Fruit fly (Drosophila melanogaster) whole organism, embryonic: ENCODE measurements around the gene Dup99B.

ENCODE experiments used
- Abd-B ChIP-seq: fragments of 200-800 bp; sonication (Bioruptor generic); optimal IDR thresholded peaks from 2 replicates; lab custom pipeline; 2018; ENCODE audit warnings: missing biosample characterization, mild to moderate bottlenecking, missing genetic modification characterization, moderate library complexity
- Adf1 ChIP-seq: fragments of 200-800 bp; sonication (Bioruptor generic); IDR thresholded peaks from 2 replicates; pipeline ENCODE4 v1.3.6; 2022; ENCODE audit warnings: missing biosample characterization, missing genetic modification characterization
- Blimp-1 ChIP-seq: fragments of 200-800 bp; sonication (Bioruptor generic); optimal IDR thresholded peaks from 3 replicates; lab custom pipeline; 2018; ENCODE audit warnings: missing biosample characterization, missing genetic modification characterization, mild to moderate bottlenecking, moderate library complexity, missing genetic modification reagents
- CG10321 ChIP-seq: fragments of 200-800 bp; sonication (Bioruptor generic); IDR thresholded peaks from 2 replicates; pipeline ENCODE4 v1.3.6; 2022; ENCODE audit warnings: missing biosample characterization, missing genetic modification characterization
- CG10654 ChIP-seq: fragments of 200-800 bp; sonication (Bioruptor generic); optimal IDR thresholded peaks from 2 replicates; lab custom pipeline; 2016; ENCODE audit warnings: missing biosample characterization, missing genetic modification characterization
- CG12155 ChIP-seq: fragments of 200-800 bp; sonication (Bioruptor generic); optimal IDR thresholded peaks from 3 replicates; lab custom pipeline; 2016; ENCODE audit warnings: missing biosample characterization, missing genetic modification characterization
- CG13296 ChIP-seq: fragments of 200-800 bp; sonication (Bioruptor generic); optimal IDR thresholded peaks from 3 replicates; lab custom pipeline; 2018; ENCODE audit warnings: missing biosample characterization, mild to moderate bottlenecking, missing genetic modification characterization
- CG14050 ChIP-seq: fragments of 200-800 bp; sonication (Bioruptor generic); IDR thresholded peaks from 3 replicates; pipeline ENCODE4 v1.3.6; 2022; ENCODE audit warnings: missing biosample characterization, missing genetic modification characterization
- CG16813 ChIP-seq: fragments of 200-800 bp; sonication (Bioruptor generic); IDR thresholded peaks from 3 replicates; pipeline ENCODE4 v1.3.6; 2022; ENCODE audit warnings: missing biosample characterization, missing genetic modification characterization; ENCODE audit not compliant: partially characterized antibody
- CG2120 ChIP-seq: fragments of 200-800 bp; sonication (Bioruptor generic); optimal IDR thresholded peaks from 3 replicates; lab custom pipeline; 2016; ENCODE audit warnings: missing biosample characterization, missing genetic modification characterization
- CG31224 ChIP-seq: fragments of 200-800 bp; sonication (Bioruptor generic); IDR thresholded peaks from 2 replicates; pipeline ENCODE4 v1.3.6; 2022; ENCODE audit warnings: missing biosample characterization, missing genetic modification characterization
- CG3163 ChIP-seq: fragments of 200-800 bp; sonication (Bioruptor generic); optimal IDR thresholded peaks from 3 replicates; lab custom pipeline; 2016; ENCODE audit warnings: missing biosample characterization, missing genetic modification characterization
- CG4282 ChIP-seq: fragments of 200-800 bp; sonication (Bioruptor generic); optimal IDR thresholded peaks from 2 replicates; lab custom pipeline; 2016; ENCODE audit warnings: missing biosample characterization, missing genetic modification characterization
- CG6272 ChIP-seq: fragments of 200-800 bp; sonication (Bioruptor generic); IDR thresholded peaks from 2 replicates; pipeline ENCODE4 v1.3.6; 2022; ENCODE audit warnings: missing biosample characterization, missing genetic modification characterization
- CG6791 ChIP-seq: fragments of 200-800 bp; sonication (Bioruptor generic); IDR thresholded peaks from 3 replicates; pipeline ENCODE4 v1.3.6; 2022; ENCODE audit warnings: missing biosample characterization, missing genetic modification characterization; ENCODE audit not compliant: partially characterized antibody
- CG8089 ChIP-seq: fragments of 200-800 bp; sonication (Bioruptor generic); optimal IDR thresholded peaks from 3 replicates; lab custom pipeline; 2016; ENCODE audit warnings: missing biosample characterization, missing genetic modification characterization
- CG9215 ChIP-seq: fragments of 200-800 bp; sonication (Bioruptor generic); IDR thresholded peaks from 2 replicates; pipeline ENCODE4 v1.3.6; 2022; ENCODE audit warnings: missing biosample characterization, missing genetic modification characterization
- CG9437 ChIP-seq: fragments of 200-800 bp; sonication (Bioruptor generic); optimal IDR thresholded peaks from 2 replicates; lab custom pipeline; 2018; ENCODE audit warnings: missing biosample characterization, mild to moderate bottlenecking, missing genetic modification characterization
- CoRest ChIP-seq: fragments of 200-800 bp; sonication (Bioruptor generic); optimal IDR thresholded peaks from 3 replicates; lab custom pipeline; 2018; ENCODE audit warnings: missing biosample characterization, mild to moderate bottlenecking, missing genetic modification characterization, moderate library complexity
- D19A ChIP-seq: fragments of 200-800 bp; optimal IDR thresholded peaks from 3 replicates; lab custom pipeline; 2019; ENCODE audit warnings: missing biosample characterization, mild to moderate bottlenecking, missing genetic modification characterization, moderate library complexity
- Dfd ChIP-seq, 2 experiments: fragments of >200 bp; optimal IDR thresholded peaks; 2 replicates each; lab custom pipeline; 2017; ENCODE audit warnings: missing biosample characterization in 2 of 2, missing genetic modification characterization in 2 of 2
- Elba2 ChIP-seq: fragments of 200-800 bp; sonication (Bioruptor generic); optimal IDR thresholded peaks from 3 replicates; lab custom pipeline; 2016; ENCODE audit warnings: missing biosample characterization, missing genetic modification characterization
- GATAe ChIP-seq: fragments of 200-800 bp; sonication (Bioruptor generic); conservative IDR thresholded peaks from 2 replicates; pipeline ENCODE4 v1.3.6; 2022; ENCODE audit warnings: missing biosample characterization, missing genetic modification characterization
- HLH4C ChIP-seq: fragments of 200-800 bp; sonication (Bioruptor generic); IDR thresholded peaks from 3 replicates; pipeline ENCODE4 v1.3.6; 2022; ENCODE audit warnings: missing biosample characterization, missing genetic modification characterization; ENCODE audit not compliant: partially characterized antibody
- Hr3 ChIP-seq: fragments of 200-800 bp; sonication (Bioruptor generic); optimal IDR thresholded peaks from 3 replicates; lab custom pipeline; 2016; ENCODE audit warnings: missing biosample characterization, missing genetic modification characterization
- Kr ChIP-seq: fragments of 200-800 bp; sonication (Bioruptor generic); optimal IDR thresholded peaks from 2 replicates; lab custom pipeline; 2017; ENCODE audit warnings: missing biosample characterization, mild to moderate bottlenecking, missing genetic modification characterization
- Lpt ChIP-seq: fragments of >200 bp; optimal IDR thresholded peaks from 2 replicates; lab custom pipeline; 2018; ENCODE audit warnings: missing biosample characterization, missing genetic modification characterization
- Max ChIP-seq: fragments of 200-800 bp; sonication (Bioruptor generic); optimal IDR thresholded peaks from 2 replicates; lab custom pipeline; 2016; ENCODE audit warnings: missing biosample characterization, mild to moderate bottlenecking, missing genetic modification characterization
- Nf-YC ChIP-seq: fragments of 200-800 bp; optimal IDR thresholded peaks from 3 replicates; lab custom pipeline; 2019; ENCODE audit warnings: missing biosample characterization, mild to moderate bottlenecking, missing genetic modification characterization, moderate library complexity
- NfI ChIP-seq: fragments of 200-800 bp; sonication (Bioruptor generic); optimal IDR thresholded peaks from 3 replicates; lab custom pipeline; 2018; ENCODE audit warnings: missing biosample characterization, mild to moderate bottlenecking, missing genetic modification characterization, moderate library complexity
- Poxn ChIP-seq: fragments of 200-800 bp; sonication (Bioruptor generic); IDR thresholded peaks from 2 replicates; pipeline ENCODE4 v1.3.6; 2022; ENCODE audit warnings: missing biosample characterization, missing genetic modification characterization
- Trl ChIP-seq, 3 experiments: fragments of >200 bp in 2 of 3; fragments of 200-800 bp in 1 of 3; sonication (Bioruptor generic) in 1 of 3; optimal IDR thresholded peaks; 2 replicates in 1 of 3; 3 replicates in 2 of 3; lab custom pipeline; 2016 to 2017; ENCODE audit warnings: missing biosample characterization in 1 of 3, missing genetic modification characterization in 1 of 3
- ase ChIP-seq: fragments of 200-800 bp; sonication (Bioruptor generic); IDR thresholded peaks from 3 replicates; pipeline ENCODE4 v1.3.6; 2022; ENCODE audit warnings: missing biosample characterization, missing genetic modification characterization
- az2 ChIP-seq: fragments of 200-800 bp; sonication (Bioruptor generic); optimal IDR thresholded peaks from 3 replicates; lab custom pipeline; 2016; ENCODE audit warnings: missing biosample characterization, missing genetic modification characterization
- bab2 ChIP-seq: fragments of 200-800 bp; sonication (Bioruptor generic); optimal IDR thresholded peaks from 2 replicates; lab custom pipeline; 2016; ENCODE audit warnings: missing biosample characterization, missing genetic modification characterization
- bcd ChIP-seq: fragments of 200-800 bp; sonication (Bioruptor generic); optimal IDR thresholded peaks from 2 replicates; lab custom pipeline; 2017; ENCODE audit warnings: missing biosample characterization, mild to moderate bottlenecking, missing genetic modification characterization
- bigmax ChIP-seq: fragments of 200-800 bp; sonication (Bioruptor generic); optimal IDR thresholded peaks from 2 replicates; lab custom pipeline; 2018; ENCODE audit warnings: missing biosample characterization, mild to moderate bottlenecking, missing genetic modification characterization
- cato ChIP-seq: fragments of 200-800 bp; sonication (Bioruptor generic); optimal IDR thresholded peaks from 2 replicates; lab custom pipeline; 2016; ENCODE audit warnings: missing biosample characterization, missing genetic modification characterization, borderline replicate concordance
- chif ChIP-seq, 2 experiments: fragments of 200-800 bp; sonication (Bioruptor generic); optimal IDR thresholded peaks; 3 replicates each; lab custom pipeline; 2016; ENCODE audit warnings: missing biosample characterization in 2 of 2, missing genetic modification characterization in 2 of 2
- chn ChIP-seq: fragments of 200-800 bp; sonication (Bioruptor generic); optimal IDR thresholded peaks from 2 replicates; lab custom pipeline; 2016; ENCODE audit warnings: missing biosample characterization, missing genetic modification characterization
- disco-r ChIP-seq: fragments of 200-800 bp; sonication (Bioruptor generic); optimal IDR thresholded peaks from 2 replicates; lab custom pipeline; 2016; ENCODE audit warnings: missing biosample characterization, missing genetic modification characterization
- dmrt99B ChIP-seq: fragments of 200-800 bp; sonication (Bioruptor generic); optimal IDR thresholded peaks from 2 replicates; lab custom pipeline; 2018; ENCODE audit warnings: missing biosample characterization, mild to moderate bottlenecking, missing genetic modification characterization, moderate library complexity
- ems ChIP-seq: fragments of 200-800 bp; sonication (Bioruptor generic); optimal IDR thresholded peaks from 3 replicates; lab custom pipeline; 2016; ENCODE audit warnings: missing biosample characterization, missing genetic modification characterization
- eve ChIP-seq, 2 experiments: fragments of >200 bp; optimal IDR thresholded peaks; 2 replicates each; lab custom pipeline; 2017; ENCODE audit warnings: missing biosample characterization in 2 of 2, missing genetic modification characterization in 2 of 2
- gt ChIP-seq: fragments of 200-800 bp; sonication (Bioruptor generic); IDR thresholded peaks from 2 replicates; pipeline ENCODE4 v1.3.6; 2022; ENCODE audit warnings: missing biosample characterization, missing genetic modification characterization
- kay ChIP-seq: fragments of 200-800 bp; sonication (Bioruptor generic); optimal IDR thresholded peaks from 2 replicates; lab custom pipeline; 2016; ENCODE audit warnings: missing biosample characterization, missing genetic modification characterization
- pfk ChIP-seq: fragments of 200-800 bp; sonication (Bioruptor generic); optimal IDR thresholded peaks from 2 replicates; lab custom pipeline; 2018; ENCODE audit warnings: missing biosample characterization, mild to moderate bottlenecking, missing genetic modification characterization, moderate library complexity
- pros ChIP-seq: fragments of 200-800 bp; sonication (Bioruptor generic); optimal IDR thresholded peaks from 3 replicates; lab custom pipeline; 2019; ENCODE audit warnings: missing biosample characterization, mild to moderate bottlenecking, missing genetic modification characterization, moderate library complexity
- row ChIP-seq: fragments of 200-800 bp; sonication (Bioruptor generic); IDR thresholded peaks from 3 replicates; pipeline ENCODE4 v1.3.6; 2022; ENCODE audit warnings: missing biosample characterization, missing genetic modification characterization
- tap ChIP-seq: fragments of 200-800 bp; optimal IDR thresholded peaks from 3 replicates; lab custom pipeline; 2019; ENCODE audit warnings: missing biosample characterization, mild to moderate bottlenecking, missing genetic modification characterization, moderate library complexity
- tll ChIP-seq, 2 experiments: fragments of 200-800 bp in 1 of 2; fragments of >200 bp in 1 of 2; sonication (Bioruptor generic) in 1 of 2; optimal IDR thresholded peaks; 2 replicates each; lab custom pipeline; 2017 to 2019; ENCODE audit warnings: missing biosample characterization in 2 of 2, missing genetic modification characterization in 2 of 2, mild to moderate bottlenecking in 1 of 2, moderate library complexity in 1 of 2
- trh ChIP-seq: fragments of 200-800 bp; sonication (Bioruptor generic); optimal IDR thresholded peaks from 2 replicates; lab custom pipeline; 2016; ENCODE audit warnings: missing biosample characterization, missing genetic modification characterization

Dup99B gene

dm6 chr3R:29763154-29763553, 48.0 kb upstream of the Dup99B start (continued):
- TF ChIP-seq CG9437 (GFP tag; lab: Kevin White, UChicago) (no peak), Poxn (GFP tag; lab: Robert Waterston, UW) (no peak), HLH4C (no peak), chif (GFP tag; optimal IDR thresholded peaks at IDR 0.05; lab: Kevin White, UChicago) (peak; percentile 26 to 47), gt (GFP tag; lab: Robert Waterston, UW) (no peak), CG13296 (no peak), Blimp-1 (GFP tag; lab: Kevin White, UChicago) (peak; percentile 39), Abd-B (GFP tag; lab: Kevin White, UChicago) (no peak), CG31224 (no peak), ase (GFP tag; lab: Robert Waterston, UW) (no peak), az2 (GFP tag; lab: Kevin White, UChicago) (peak; percentile 2), CG4282 (GFP tag; lab: Kevin White, UChicago) (no peak), CG8089 (no peak), row (peak; percentile 55), Hr3 (GFP tag; lab: Kevin White, UChicago) (peak; percentile 6), CG3163 (GFP tag; lab: Kevin White, UChicago) (no peak), CG9215 (GFP tag; lab: Robert Waterston, UW) (no peak), Trl (optimal IDR thresholded peaks at IDR 0.05; lab: Kevin White, UChicago) (no peak), Trl (GFP tag; optimal IDR thresholded peaks at IDR 0.05; lab: Kevin White, UChicago) (no peak), pros (no peak), Lpt (GFP tag; lab: Kevin White, UChicago) (no peak), CG6791 (GFP tag; lab: Robert Waterston, UW) (no peak), trh (no peak), tap (tag; lab: Kevin White, UChicago) (no peak), CG16813 (GFP tag; lab: Robert Waterston, UW) (no peak), D19A (tag; lab: Kevin White, UChicago) (no peak), chn (GFP tag; lab: Kevin White, UChicago) (no peak), cato (no peak), CG10654 (GFP tag; lab: Kevin White, UChicago) (peak; percentile 39), bigmax (no peak), bab2 (no peak), CoRest (tag; lab: Kevin White, UChicago) (no peak), ems (no peak), CG2120 (GFP tag; lab: Kevin White, UChicago) (peak; percentile 2), CG12155 (GFP tag; lab: Kevin White, UChicago) (no peak), pfk (no peak), GATAe (no peak; the same call in 1 of the 2 replicates), eve (GFP tag; optimal IDR thresholded peaks at IDR 0.05; lab: Kevin White, UChicago) (no peak), tll (GFP tag; optimal IDR thresholded peaks at IDR 0.05; lab: Kevin White, UChicago) (no peak), CG10321 (GFP tag; lab: Robert Waterston, UW) (no peak), Nf-YC (tag; lab: Kevin White, UChicago) (no peak), NfI (GFP tag; lab: Kevin White, UChicago) (peak; percentile 16), bcd (GFP tag; lab: Kevin White, UChicago) (peak; percentile 20), Dfd (GFP tag; optimal IDR thresholded peaks at IDR 0.05; lab: Kevin White, UChicago) (no peak), Elba2 (GFP tag; lab: Kevin White, UChicago) (no peak), Adf1 (GFP tag; lab: Robert Waterston, UW) (no peak), Max (no peak), CG14050 (GFP tag; lab: Robert Waterston, UW) (no peak), disco-r (GFP tag; lab: Kevin White, UChicago) (no peak), dmrt99B (tag; lab: Kevin White, UChicago) (peak; percentile 47), CG6272 (GFP tag; lab: Robert Waterston, UW) (no peak), kay (GFP tag; lab: Kevin White, UChicago) (peak; percentile 31), Kr (GFP tag; lab: Kevin White, UChicago) (no peak)
